Fruit fly (Drosophila melanogaster) whole organism, wandering third instar larva: ENCODE results near the gene CG4586.

Experiments
- Abd-B ChIP-seq: fragments of >200 bp; optimal IDR thresholded peaks from 2 replicates; lab custom pipeline; 2017; ENCODE audit warnings: missing biosample characterization, missing genetic modification characterization
- CG32264 ChIP-seq: fragments of 200-800 bp; sonication (Bioruptor generic); optimal IDR thresholded peaks from 2 replicates; lab custom pipeline; 2016; ENCODE audit warnings: missing biosample characterization, missing genetic modification characterization
- CG9705 ChIP-seq: fragments of 200-800 bp; sonication (Bioruptor generic); optimal IDR thresholded peaks from 2 replicates; lab custom pipeline; 2018; ENCODE audit warnings: missing biosample characterization, mild to moderate bottlenecking, missing genetic modification characterization
- CrebA ChIP-seq: fragments of 200-800 bp; sonication (Bioruptor generic); optimal IDR thresholded peaks from 2 replicates; lab custom pipeline; 2016; ENCODE audit warnings: missing biosample characterization, mild to moderate bottlenecking, missing genetic modification characterization, borderline replicate concordance
- Dfd ChIP-seq: fragments of >200 bp; optimal IDR thresholded peaks from 2 replicates; lab custom pipeline; 2017; ENCODE audit warnings: missing biosample characterization, missing genetic modification characterization
- Dif ChIP-seq: fragments of 200-275, 200-300 bp; sonication (Bioruptor generic); optimal IDR thresholded peaks from 2 replicates; lab custom pipeline; 2018; ENCODE audit warnings: missing biosample characterization, missing genetic modification characterization; ENCODE audit not compliant: partially characterized antibody
- GATAd ChIP-seq: sonication (Bioruptor generic); optimal IDR thresholded peaks from 2 replicates; lab custom pipeline; 2016; ENCODE audit warnings: missing biosample characterization, missing genetic modification characterization
- HLH106 ChIP-seq: fragments of 200-800 bp; optimal IDR thresholded peaks from 3 replicates; lab custom pipeline; 2019; ENCODE audit warnings: missing biosample characterization, mild to moderate bottlenecking, missing genetic modification characterization, moderate library complexity
- Hnf4 ChIP-seq: fragments of 200-800 bp; sonication (Bioruptor generic); optimal IDR thresholded peaks from 2 replicates; lab custom pipeline; 2016; ENCODE audit warnings: missing biosample characterization, mild to moderate bottlenecking, missing genetic modification characterization
- Hr83 ChIP-seq: fragments of 200-300 bp; sonication (Bioruptor generic); optimal IDR thresholded peaks from 2 replicates; lab custom pipeline; 2016; ENCODE audit warnings: missing biosample characterization, mild to moderate bottlenecking, missing genetic modification characterization, moderate library complexity; ENCODE audit not compliant: poor library complexity, severe bottlenecking
- Jra ChIP-seq: sonication (Bioruptor generic); optimal IDR thresholded peaks from 2 replicates; lab custom pipeline; 2016; ENCODE audit warnings: missing biosample characterization, missing genetic modification characterization
- Mio ChIP-seq: sonication (Bioruptor generic); optimal IDR thresholded peaks from 2 replicates; lab custom pipeline; 2016; ENCODE audit warnings: missing biosample characterization, missing genetic modification characterization
- Myc ChIP-seq: fragments of >200 bp; optimal IDR thresholded peaks from 2 replicates; lab custom pipeline; 2017
- OdsH ChIP-seq: fragments of 200-800 bp; sonication (Bioruptor generic); optimal IDR thresholded peaks from 2 replicates; lab custom pipeline; 2016; ENCODE audit warnings: missing biosample characterization, mild to moderate bottlenecking, missing genetic modification characterization
- Sp1 ChIP-seq: fragments of 200-800 bp; sonication (Bioruptor generic); optimal IDR thresholded peaks from 3 replicates; lab custom pipeline; 2019; ENCODE audit warnings: missing biosample characterization, mild to moderate bottlenecking, missing genetic modification characterization, moderate library complexity
- Vsx2 ChIP-seq: fragments of 200-300, 225-300 bp; sonication (Bioruptor generic); optimal IDR thresholded peaks from 2 replicates; lab custom pipeline; 2018; ENCODE audit warnings: missing biosample characterization, missing genetic modification characterization; ENCODE audit not compliant: partially characterized antibody
- br ChIP-seq: fragments of 200-800 bp; sonication (Bioruptor generic); optimal IDR thresholded peaks from 2 replicates; lab custom pipeline; 2016; ENCODE audit warnings: missing biosample characterization, missing genetic modification characterization
- brk ChIP-seq: fragments of 200-800 bp; sonication (Bioruptor generic); optimal IDR thresholded peaks from 2 replicates; lab custom pipeline; 2016; ENCODE audit warnings: missing biosample characterization, mild to moderate bottlenecking, missing genetic modification characterization
- dl ChIP-seq, 2 experiments: fragments of 175-275, 200-275 bp in 1 of 2; fragments of 200-275 bp in 1 of 2; sonication (Bioruptor generic); optimal IDR thresholded peaks; lab custom pipeline; 2018; ENCODE audit warnings: mild to moderate bottlenecking in 2 of 2, missing biosample characterization in 2 of 2, missing genetic modification characterization in 2 of 2, moderate library complexity in 2 of 2; ENCODE audit not compliant: partially characterized antibody in 2 of 2, insufficient read depth in 1 of 2
- dsf ChIP-seq: sonication (Bioruptor generic); optimal IDR thresholded peaks from 2 replicates; lab custom pipeline; 2016; ENCODE audit warnings: missing biosample characterization, missing genetic modification characterization, borderline replicate concordance
- ey ChIP-seq: fragments of 200-800 bp; sonication (Bioruptor generic); optimal IDR thresholded peaks from 2 replicates; lab custom pipeline; 2016; ENCODE audit warnings: missing biosample characterization, missing genetic modification characterization
- foxo ChIP-seq, 2 experiments: fragments of 200-800 bp; sonication (Bioruptor generic); optimal IDR thresholded peaks; 2 replicates in 1 of 2; 3 replicates in 1 of 2; lab custom pipeline; 2016 to 2017; ENCODE audit warnings: missing biosample characterization in 2 of 2, missing genetic modification characterization in 2 of 2
- fru ChIP-seq: fragments of 200-800 bp; sonication (Bioruptor generic); optimal IDR thresholded peaks from 3 replicates; lab custom pipeline; 2016; ENCODE audit warnings: missing biosample characterization, mild to moderate bottlenecking, missing genetic modification characterization
- h ChIP-seq: fragments of 200-800 bp; sonication (Bioruptor generic); optimal IDR thresholded peaks from 3 replicates; lab custom pipeline; 2016; ENCODE audit warnings: missing biosample characterization, mild to moderate bottlenecking, missing genetic modification characterization
- jim ChIP-seq: fragments of 175-275, 200-325 bp; sonication (Bioruptor generic); optimal IDR thresholded peaks from 2 replicates; lab custom pipeline; 2016; ENCODE audit warnings: missing biosample characterization, mild to moderate bottlenecking, missing genetic modification characterization
- lola ChIP-seq: fragments of >200 bp; optimal IDR thresholded peaks from 2 replicates; lab custom pipeline; 2017; ENCODE audit warnings: missing biosample characterization, missing genetic modification characterization
- psq ChIP-seq: fragments of 200-800 bp; sonication (Bioruptor generic); optimal IDR thresholded peaks from 3 replicates; lab custom pipeline; 2017; ENCODE audit warnings: missing biosample characterization, mild to moderate bottlenecking, missing genetic modification characterization, moderate library complexity
- rgr ChIP-seq: fragments of 200-800 bp; sonication (Bioruptor generic); optimal IDR thresholded peaks from 3 replicates; lab custom pipeline; 2016; ENCODE audit warnings: missing biosample characterization, mild to moderate bottlenecking, missing genetic modification characterization
- sage ChIP-seq: fragments of 200-800 bp; sonication (Bioruptor generic); optimal IDR thresholded peaks from 2 replicates; lab custom pipeline; 2016; ENCODE audit warnings: missing biosample characterization, mild to moderate bottlenecking, missing genetic modification characterization
- tai ChIP-seq: sonication (Bioruptor generic); optimal IDR thresholded peaks from 2 replicates; lab custom pipeline; 2016; ENCODE audit warnings: missing biosample characterization, missing genetic modification characterization
- usp ChIP-seq: fragments of >200 bp; optimal IDR thresholded peaks from 2 replicates; lab custom pipeline; 2017; ENCODE audit warnings: missing biosample characterization, missing genetic modification characterization
- woc ChIP-seq: sonication (Bioruptor generic); optimal IDR thresholded peaks from 2 replicates; lab custom pipeline; 2016; ENCODE audit warnings: missing biosample characterization, mild to moderate bottlenecking, missing genetic modification characterization

CG4586 gene

dm6 chrX:6976364-6976763, 6.6 kb downstream of the CG4586 start:
- TF ChIP-seq Dif (GFP tag; lab: Kevin White, UChicago) (no peak), dsf (GFP tag; lab: Kevin White, UChicago) (no peak), Abd-B (GFP tag; lab: Kevin White, UChicago) (no peak), Hnf4 (GFP tag; lab: Kevin White, UChicago) (peak; percentile 42), Mio (GFP tag; lab: Kevin White, UChicago) (no peak), GATAd (GFP tag; lab: Kevin White, UChicago) (no peak), dl (GFP tag; optimal IDR thresholded peaks at IDR 0.05; lab: Kevin White, UChicago; ENCODE audit: insufficient read depth in 1 of 2, partially characterized antibody in 2 of 2) (no peak), Sp1 (GFP tag; lab: Kevin White, UChicago) (peak; percentile 37), tai (GFP tag; lab: Kevin White, UChicago) (no peak), Dfd (GFP tag; lab: Kevin White, UChicago) (no peak), ey (GFP tag; lab: Kevin White, UChicago) (peak; percentile 48), foxo (GFP tag; optimal IDR thresholded peaks at IDR 0.05; lab: Kevin White, UChicago) (peak in 1 of 2 experiments; percentile 63), usp (GFP tag; lab: Kevin White, UChicago) (no peak), OdsH (peak; percentile 54), Hr83 (GFP tag; lab: Kevin White, UChicago) (no peak), CrebA (GFP tag; lab: Kevin White, UChicago) (no peak), psq (peak; percentile 33), brk (GFP tag; lab: Kevin White, UChicago) (no peak), rgr (GFP tag; lab: Kevin White, UChicago) (peak; percentile 55), woc (GFP tag; lab: Kevin White, UChicago) (peak; percentile 21), HLH106 (tag; lab: Kevin White, UChicago) (peak; percentile 34), fru (GFP tag; lab: Kevin White, UChicago) (peak; percentile 55), h (peak; percentile 57), CG32264 (no peak), br (peak; percentile 28), sage (no peak)

- TF ChIP-seq Hr83 (GFP tag; lab: Kevin White, UChicago) (no peak), usp (GFP tag; lab: Kevin White, UChicago) (no peak), jim (GFP tag; lab: Kevin White, UChicago) (no peak), OdsH (no peak), woc (GFP tag; lab: Kevin White, UChicago) (no peak), psq (no peak), Abd-B (GFP tag; lab: Kevin White, UChicago) (no peak), ey (GFP tag; lab: Kevin White, UChicago) (no peak), CG32264 (no peak), foxo (GFP tag; optimal IDR thresholded peaks at IDR 0.05; lab: Kevin White, UChicago) (no peak), dsf (GFP tag; lab: Kevin White, UChicago) (no peak), tai (GFP tag; lab: Kevin White, UChicago) (no peak), CG9705 (GFP tag; lab: Kevin White, UChicago) (no peak), lola (no peak)
These were observed 7.2 kb downstream of the CG4586 start for dm6 chrX:6976911-6977310.

- no peak for TF ChIP-seq OdsH
- peak; percentile 8 for TF ChIP-seq h
- no peak for TF ChIP-seq GATAd (GFP tag; lab: Kevin White, UChicago)
- peak; percentile 4 for TF ChIP-seq ey (GFP tag; lab: Kevin White, UChicago)
- peak; percentile 4 for TF ChIP-seq HLH106 (tag; lab: Kevin White, UChicago)
- TF ChIP-seq Hnf4 (GFP tag; lab: Kevin White, UChicago): no peak
- no peak for TF ChIP-seq Dfd (GFP tag; lab: Kevin White, UChicago)
- peak; percentile 71 for TF ChIP-seq Dif (GFP tag; lab: Kevin White, UChicago)
- TF ChIP-seq tai (GFP tag; lab: Kevin White, UChicago): no peak
- peak; percentile 31 to 60 for TF ChIP-seq dl (GFP tag; optimal IDR thresholded peaks at IDR 0.05; lab: Kevin White, UChicago; ENCODE audit: insufficient read depth in 1 of 2, partially characterized antibody in 2 of 2)
- TF ChIP-seq psq: peak; percentile 24
- peak; percentile 75 for TF ChIP-seq Vsx2 (GFP tag; lab: Kevin White, UChicago)
- TF ChIP-seq fru (GFP tag; lab: Kevin White, UChicago): peak; percentile 53
- no peak for TF ChIP-seq Abd-B (GFP tag; lab: Kevin White, UChicago)
- peak; percentile 29 for TF ChIP-seq br
- TF ChIP-seq Mio (GFP tag; lab: Kevin White, UChicago): no peak
- no peak for TF ChIP-seq CG32264
- TF ChIP-seq Myc (lab: Kevin White, UChicago): no peak
- peak; percentile 11 to 40 for TF ChIP-seq foxo (GFP tag; optimal IDR thresholded peaks at IDR 0.05; lab: Kevin White, UChicago)
- no peak for TF ChIP-seq Jra
- TF ChIP-seq rgr (GFP tag; lab: Kevin White, UChicago): peak; percentile 17
These were observed 11.8 kb downstream of the CG4586 start for dm6 chrX:6981470-6981952.
